Worm (Caenorhabditis elegans): ENCODE measurements around the gene acr-3.

Gene acr-3

ce11 chrX:6736358-6736991 is 27.1 kb downstream of the acr-3 start (continued):
- peak; percentile 47 for TF ChIP-seq sox-4 (tag; optimal IDR thresholded peaks at IDR 0.05)
- TF ChIP-seq nhr-90 (tag; optimal IDR thresholded peaks at IDR 0.05; ENCODE audit: poor library complexity) = peak; percentile 81
- TF ChIP-seq fkh-8 (tag; optimal IDR thresholded peaks at IDR 0.05) = peak; percentile 94
- no peak for TF ChIP-seq alr-1 (tag; optimal IDR thresholded peaks at IDR 0.05; ENCODE audit: borderline replicate concordance)
- TF ChIP-seq dpl-1 (GFP tag; optimal IDR thresholded peaks at IDR 0.05) = peak in 1 of 3 experiments; percentile 17
- TF ChIP-seq zip-4 (GFP tag; optimal IDR thresholded peaks at IDR 0.05) = no peak
- no peak for TF ChIP-seq nhr-84 (tag; optimal IDR thresholded peaks at IDR 0.05)
- peak; percentile 93 for TF ChIP-seq lin-14 (GFP tag; optimal IDR thresholded peaks at IDR 0.05)
- TF ChIP-seq snu-23 (GFP tag; optimal IDR thresholded peaks at IDR 0.05) = peak; percentile 66
- TF ChIP-seq elt-3 (tag; optimal IDR thresholded peaks at IDR 0.05) = peak; percentile 94 to 99 (median 98)
- TF ChIP-seq fos-1 (tag; optimal IDR thresholded peaks at IDR 0.05) = peak; percentile 2
- TF ChIP-seq lir-3 (tag; optimal IDR thresholded peaks at IDR 0.05; ENCODE audit: poor library complexity) = peak; percentile 37
- no peak for TF ChIP-seq unc-62 (GFP tag; optimal IDR thresholded peaks at IDR 0.05)
- TF ChIP-seq lin-35 (GFP tag; optimal IDR thresholded peaks at IDR 0.05) = peak in 1 of 2 experiments; percentile 76
- peak; percentile 40 for TF ChIP-seq unc-86 (tag; optimal IDR thresholded peaks at IDR 0.05)
- TF ChIP-seq grh-1 (GFP tag; IDR thresholded peaks at IDR 0.05) = peak; percentile 68
- TF ChIP-seq efl-1 (optimal IDR thresholded peaks at IDR 0.05) = peak in 1 of 2 experiments; percentile 26
- peak in 1 of 2 experiments; percentile 45 for TF ChIP-seq efl-1 (GFP tag; optimal IDR thresholded peaks at IDR 0.05 in 1 of 2)
- TF ChIP-seq nhr-47 (tag; optimal IDR thresholded peaks at IDR 0.05) = peak; percentile 82
- no peak for TF ChIP-seq unc-98 (GFP tag; IDR thresholded peaks at IDR 0.05)
- TF ChIP-seq F16B12.6 (tag; optimal IDR thresholded peaks at IDR 0.05) = no peak
- TF ChIP-seq nhr-20 (tag; optimal IDR thresholded peaks at IDR 0.05) = peak; percentile 86
- peak; percentile 35 for TF ChIP-seq ztf-4 (tag; optimal IDR thresholded peaks at IDR 0.05)
- TF ChIP-seq nhr-85 (tag) = peak; percentile 99
- no peak for TF ChIP-seq ets-5 (GFP tag; IDR thresholded peaks at IDR 0.05)
- TF ChIP-seq swsn-7 (tag; optimal IDR thresholded peaks at IDR 0.05) = peak; percentile 64
- TF ChIP-seq nhr-11 (tag; optimal IDR thresholded peaks at IDR 0.05) = peak; percentile 31
- TF ChIP-seq aha-1 (tag; optimal IDR thresholded peaks at IDR 0.05) = no peak
- TF ChIP-seq mdl-1 (tag; optimal IDR thresholded peaks at IDR 0.05) = no peak
- no peak for TF ChIP-seq pag-3 (tag; optimal IDR thresholded peaks at IDR 0.05; ENCODE audit: borderline replicate concordance, insufficient read depth)
- peak; percentile 37 for TF ChIP-seq egl-13 (tag; optimal IDR thresholded peaks at IDR 0.05)
- peak; percentile 48 for TF ChIP-seq unc-130 (tag; optimal IDR thresholded peaks at IDR 0.05)
- TF ChIP-seq egl-27 (tag; optimal IDR thresholded peaks at IDR 0.05) = peak in 1 of 2 experiments; percentile 31
- peak; percentile 45 for TF ChIP-seq vab-15 (tag; optimal IDR thresholded peaks at IDR 0.05)
- peak; percentile 73 for TF ChIP-seq fkh-10 (GFP tag; optimal IDR thresholded peaks at IDR 0.05)
- no peak for TF ChIP-seq nhr-237 (tag; optimal IDR thresholded peaks at IDR 0.05)
- no peak for TF ChIP-seq fkh-4 (tag; optimal IDR thresholded peaks at IDR 0.05; ENCODE audit: borderline replicate concordance)

- TF ChIP-seq sox-4 (tag; optimal IDR thresholded peaks at IDR 0.05) (peak; percentile 58), nhr-84 (tag; optimal IDR thresholded peaks at IDR 0.05) (no peak), tbx-2 (tag; optimal IDR thresholded peaks at IDR 0.05) (peak; percentile 98), swsn-7 (tag; optimal IDR thresholded peaks at IDR 0.05) (peak; percentile 91), ets-5 (GFP tag; IDR thresholded peaks at IDR 0.05) (no peak), nhr-11 (tag; optimal IDR thresholded peaks at IDR 0.05) (peak; percentile 82), ztf-11 (tag; optimal IDR thresholded peaks at IDR 0.05) (peak in 1 of 2 experiments; percentile 63), C04F5.9 (tag; optimal IDR thresholded peaks at IDR 0.05) (peak; percentile 23), dsc-1 (tag; optimal IDR thresholded peaks at IDR 0.05) (peak; percentile 91), lin-14 (GFP tag; optimal IDR thresholded peaks at IDR 0.05) (peak; percentile 99), mep-1 (tag; optimal IDR thresholded peaks at IDR 0.05) (peak; percentile 78), C34B4.2 (tag; optimal IDR thresholded peaks at IDR 0.05) (no peak), pqm-1 (tag; optimal IDR thresholded peaks at IDR 0.05) (no peak), unc-30 (tag; optimal IDR thresholded peaks at IDR 0.05) (no peak), alr-1 (tag; optimal IDR thresholded peaks at IDR 0.05; ENCODE audit: borderline replicate concordance) (no peak), ceh-8 (GFP tag; optimal IDR thresholded peaks at IDR 0.05) (no peak), nhr-47 (tag; optimal IDR thresholded peaks at IDR 0.05) (peak; percentile 94), aly-2 (tag; optimal IDR thresholded peaks at IDR 0.05) (no peak), zip-4 (GFP tag; optimal IDR thresholded peaks at IDR 0.05) (peak; percentile 56), ceh-82 (tag; optimal IDR thresholded peaks at IDR 0.05) (peak in 2 of 3 experiments; percentile 45 to 54), pag-3 (tag; optimal IDR thresholded peaks at IDR 0.05; ENCODE audit: borderline replicate concordance, insufficient read depth) (no peak), rnt-1 (tag; optimal IDR thresholded peaks at IDR 0.05) (peak; percentile 90)
These were observed 28.1 kb downstream of the acr-3 start for ce11 chrX:6737329-6738008.

Measured in whole organism, L1 larva.